Fruit fly (Drosophila melanogaster) whole organism, embryonic: ENCODE measurements around the gene Baldspot.
A peak's percentile ranks its signal among the peaks of the same experiment; 100 is the strongest.

Experiments
- Atf6 ChIP-seq: fragments of 200-800 bp; sonication (Bioruptor generic); IDR thresholded peaks from 2 replicates; pipeline ENCODE4 v1.3.6; 2022; ENCODE audit warnings: missing biosample characterization, missing genetic modification characterization
- CG10366 ChIP-seq: fragments of 200-800 bp; sonication (Bioruptor generic); IDR thresholded peaks from 2 replicates; pipeline ENCODE4 v1.3.6; 2022; ENCODE audit warnings: missing biosample characterization, missing genetic modification characterization
- CG10979 ChIP-seq: fragments of 200-800 bp; sonication (Bioruptor generic); optimal IDR thresholded peaks from 2 replicates; lab custom pipeline; 2018; ENCODE audit warnings: missing biosample characterization, mild to moderate bottlenecking, missing genetic modification characterization, moderate library complexity
- CG12942 ChIP-seq: fragments of 200-800 bp; sonication (Bioruptor generic); optimal IDR thresholded peaks from 3 replicates; lab custom pipeline; 2016; ENCODE audit warnings: missing biosample characterization, missing genetic modification characterization
- CG13123 ChIP-seq: fragments of 200-800 bp; sonication (Bioruptor generic); optimal IDR thresholded peaks from 2 replicates; lab custom pipeline; 2016; ENCODE audit warnings: missing biosample characterization, missing genetic modification characterization
- CG15011 ChIP-seq: fragments of 200-800 bp; sonication (Bioruptor generic); optimal IDR thresholded peaks from 3 replicates; lab custom pipeline; 2018; ENCODE audit warnings: missing biosample characterization, mild to moderate bottlenecking, missing genetic modification characterization
- CG1529 ChIP-seq: fragments of 200-800 bp; sonication (Bioruptor generic); optimal IDR thresholded peaks from 3 replicates; lab custom pipeline; 2018; ENCODE audit warnings: missing biosample characterization, missing genetic modification characterization
- CG15601 ChIP-seq: fragments of 200-800 bp; sonication (Bioruptor generic); optimal IDR thresholded peaks from 3 replicates; lab custom pipeline; 2019; ENCODE audit warnings: missing biosample characterization, mild to moderate bottlenecking, missing genetic modification characterization, moderate library complexity
- CG16779 ChIP-seq: fragments of 200-800 bp; sonication (Bioruptor generic); IDR thresholded peaks from 2 replicates; pipeline ENCODE4 v1.3.6; 2022; ENCODE audit warnings: missing biosample characterization, missing genetic modification characterization
- CG17385 ChIP-seq: fragments of 200-800 bp; sonication (Bioruptor generic); optimal IDR thresholded peaks from 3 replicates; lab custom pipeline; 2018; ENCODE audit warnings: missing biosample characterization, mild to moderate bottlenecking, missing genetic modification characterization
- CG18011 ChIP-seq: fragments of 200-800 bp; sonication (Bioruptor generic); optimal IDR thresholded peaks from 2 replicates; lab custom pipeline; 2017; ENCODE audit warnings: missing biosample characterization, missing genetic modification characterization, mild to moderate bottlenecking, moderate library complexity, missing genotype
- CG18262 ChIP-seq: fragments of 200-800 bp; optimal IDR thresholded peaks from 3 replicates; lab custom pipeline; 2019; ENCODE audit warnings: missing biosample characterization, mild to moderate bottlenecking, missing genetic modification characterization, moderate library complexity
- CG2875 ChIP-seq: fragments of 200-800 bp; sonication (Bioruptor generic); optimal IDR thresholded peaks from 2 replicates; lab custom pipeline; 2017; ENCODE audit warnings: missing biosample characterization, mild to moderate bottlenecking, missing genetic modification characterization, missing genetic modification reagents
- CG2889 ChIP-seq: fragments of 200-800 bp; sonication (Bioruptor generic); IDR thresholded peaks from 3 replicates; pipeline ENCODE4 v1.3.6; 2022; ENCODE audit warnings: missing biosample characterization, missing genetic modification characterization
- CG30403 ChIP-seq: fragments of 200-800 bp; sonication (Bioruptor generic); optimal IDR thresholded peaks from 3 replicates; lab custom pipeline; 2016; ENCODE audit warnings: missing biosample characterization, missing genetic modification characterization
- CG32767 ChIP-seq: fragments of 200-800 bp; sonication (Bioruptor generic); IDR thresholded peaks from 2 replicates; pipeline ENCODE4 v1.3.6; 2022; ENCODE audit warnings: missing biosample characterization, missing genetic modification characterization
- CG3995 ChIP-seq: fragments of 200-800 bp; sonication (Bioruptor generic); optimal IDR thresholded peaks from 3 replicates; lab custom pipeline; 2016; ENCODE audit warnings: missing biosample characterization, missing genetic modification characterization
- CG42726 ChIP-seq: fragments of 200-800 bp; sonication (Bioruptor generic); IDR thresholded peaks from 2 replicates; pipeline ENCODE4 v1.3.6; 2022; ENCODE audit warnings: missing biosample characterization, missing genetic modification characterization; ENCODE audit not compliant: partially characterized antibody
- CG4282 ChIP-seq: fragments of 200-800 bp; sonication (Bioruptor generic); optimal IDR thresholded peaks from 2 replicates; lab custom pipeline; 2016; ENCODE audit warnings: missing biosample characterization, missing genetic modification characterization
- CG4820 ChIP-seq: fragments of 200-800 bp; sonication (Bioruptor generic); optimal IDR thresholded peaks from 3 replicates; lab custom pipeline; 2016; ENCODE audit warnings: missing biosample characterization, missing genetic modification characterization
- CG5180 ChIP-seq: fragments of 200-800 bp; sonication (Bioruptor generic); optimal IDR thresholded peaks from 3 replicates; lab custom pipeline; 2017; ENCODE audit warnings: missing biosample characterization, missing genetic modification characterization, mild to moderate bottlenecking, moderate library complexity, missing genetic modification reagents
- CG6854 ChIP-seq: fragments of 200-800 bp; sonication (Bioruptor generic); optimal IDR thresholded peaks from 3 replicates; lab custom pipeline; 2017; ENCODE audit warnings: missing biosample characterization, mild to moderate bottlenecking, missing genetic modification characterization
- CG8089 ChIP-seq: fragments of 200-800 bp; sonication (Bioruptor generic); optimal IDR thresholded peaks from 3 replicates; lab custom pipeline; 2016; ENCODE audit warnings: missing biosample characterization, missing genetic modification characterization
- CG8281 ChIP-seq: fragments of 200-800 bp; sonication (Bioruptor generic); optimal IDR thresholded peaks from 2 replicates; lab custom pipeline; 2018; ENCODE audit warnings: missing biosample characterization, mild to moderate bottlenecking, missing genetic modification characterization, moderate library complexity
- CG9437 ChIP-seq: fragments of 200-800 bp; sonication (Bioruptor generic); optimal IDR thresholded peaks from 2 replicates; lab custom pipeline; 2018; ENCODE audit warnings: missing biosample characterization, mild to moderate bottlenecking, missing genetic modification characterization
- Dbx ChIP-seq: fragments of 200-800 bp; sonication (Bioruptor generic); IDR thresholded peaks from 3 replicates; pipeline ENCODE4 v1.3.6; 2022; ENCODE audit warnings: missing biosample characterization, missing genetic modification characterization
- Deaf1 ChIP-seq: fragments of 200-800 bp; optimal IDR thresholded peaks from 3 replicates; lab custom pipeline; 2019; ENCODE audit warnings: missing biosample characterization, mild to moderate bottlenecking, missing genetic modification characterization, moderate library complexity
- Doc2 ChIP-seq: fragments of 200-800 bp; sonication (Bioruptor generic); IDR thresholded peaks from 2 replicates; pipeline ENCODE4 v1.3.6; 2022; ENCODE audit warnings: missing biosample characterization, missing genetic modification characterization
- E2f1 ChIP-seq: fragments of 200-800 bp; sonication (Bioruptor generic); IDR thresholded peaks from 2 replicates; pipeline ENCODE4 v1.3.6; 2022; ENCODE audit warnings: missing biosample characterization, missing genetic modification characterization
- Myb ChIP-seq: fragments of 200-800 bp; sonication (Bioruptor generic); optimal IDR thresholded peaks from 2 replicates; lab custom pipeline; 2016; ENCODE audit warnings: missing biosample characterization, missing genetic modification characterization
- Oli ChIP-seq: fragments of 200-800 bp; sonication (Bioruptor generic); optimal IDR thresholded peaks from 2 replicates; lab custom pipeline; 2018; ENCODE audit warnings: missing biosample characterization, mild to moderate bottlenecking, missing genetic modification characterization, moderate library complexity
- Sox102F ChIP-seq: fragments of 200-800 bp; sonication (Bioruptor generic); optimal IDR thresholded peaks from 2 replicates; lab custom pipeline; 2018; ENCODE audit warnings: missing biosample characterization, mild to moderate bottlenecking, missing genetic modification characterization, moderate library complexity
- Sry-β ChIP-seq: fragments of 200-800 bp; sonication (Bioruptor generic); optimal IDR thresholded peaks from 2 replicates; lab custom pipeline; 2018; ENCODE audit warnings: missing biosample characterization, mild to moderate bottlenecking, missing genetic modification characterization, moderate library complexity
- cas ChIP-seq: fragments of 200-800 bp; sonication (Bioruptor generic); IDR thresholded peaks from 2 replicates; pipeline ENCODE4 v1.3.6; 2022; ENCODE audit warnings: missing biosample characterization, missing genetic modification characterization
- chinmo ChIP-seq: fragments of 200-800 bp; sonication (Bioruptor generic); IDR thresholded peaks from 4 replicates; pipeline ENCODE4 v1.3.6; 2022; ENCODE audit warnings: missing biosample characterization, missing genetic modification characterization; ENCODE audit not compliant: partially characterized antibody
- cwo ChIP-seq: fragments of 200-800 bp; sonication (Bioruptor generic); optimal IDR thresholded peaks from 3 replicates; lab custom pipeline; 2017; ENCODE audit warnings: missing biosample characterization, missing genetic modification characterization, mild to moderate bottlenecking, moderate library complexity, missing genetic modification reagents
- dm ChIP-seq: fragments of 200-800 bp; sonication (Bioruptor generic); optimal IDR thresholded peaks from 3 replicates; lab custom pipeline; 2016; ENCODE audit warnings: missing biosample characterization, missing genetic modification characterization
- dpn ChIP-seq, 2 experiments: fragments of 200-800 bp; sonication (Bioruptor generic); optimal IDR thresholded peaks; 3 replicates each; lab custom pipeline; 2016; ENCODE audit warnings: missing biosample characterization in 2 of 2, missing genetic modification characterization in 2 of 2
- gcm2 ChIP-seq: fragments of 200-800 bp; sonication (Bioruptor generic); optimal IDR thresholded peaks from 2 replicates; lab custom pipeline; 2016; ENCODE audit warnings: missing biosample characterization, missing genetic modification characterization
- gro ChIP-seq: fragments of 200-800 bp; sonication (Bioruptor generic); optimal IDR thresholded peaks from 2 replicates; lab custom pipeline; 2016; ENCODE audit warnings: missing biosample characterization, missing genetic modification characterization
- hth ChIP-seq: fragments of >200 bp; optimal IDR thresholded peaks from 2 replicates; lab custom pipeline; 2017; ENCODE audit warnings: inconsistent platforms
- inv ChIP-seq: fragments of 200-800 bp; sonication (Bioruptor generic); IDR thresholded peaks from 2 replicates; pipeline ENCODE4 v1.3.6; 2022; ENCODE audit warnings: missing biosample characterization, missing genetic modification characterization; ENCODE audit not compliant: partially characterized antibody
- p53 ChIP-seq: fragments of 200-800 bp; sonication (Bioruptor generic); optimal IDR thresholded peaks from 2 replicates; lab custom pipeline; 2016; ENCODE audit warnings: missing biosample characterization, missing genetic modification characterization
- prd ChIP-seq, 3 experiments: fragments of >200 bp in 2 of 3; fragments of 200-800 bp in 1 of 3; sonication (Bioruptor generic) in 1 of 3; optimal IDR thresholded peaks in 2 of 3; IDR thresholded peaks in 1 of 3; 2 replicates in 2 of 3; 3 replicates in 1 of 3; pipeline versions ENCODE4 v1.3.6 to Lab custom; 2017 to 2022; ENCODE audit warnings: missing biosample characterization in 1 of 3, missing genetic modification characterization in 1 of 3
- psq ChIP-seq: fragments of 200-800 bp; sonication (Bioruptor generic); optimal IDR thresholded peaks from 2 replicates; lab custom pipeline; 2017; ENCODE audit warnings: missing biosample characterization, missing genetic modification characterization
- sd ChIP-seq: fragments of 200-800 bp; sonication (Bioruptor generic); optimal IDR thresholded peaks from 3 replicates; lab custom pipeline; 2018; ENCODE audit warnings: missing biosample characterization, mild to moderate bottlenecking, missing genetic modification characterization, moderate library complexity
- trem ChIP-seq: fragments of 200-800 bp; optimal IDR thresholded peaks from 3 replicates; lab custom pipeline; 2019; ENCODE audit warnings: missing biosample characterization, mild to moderate bottlenecking, missing genetic modification characterization, moderate library complexity
- twi ChIP-seq: fragments of 200-800 bp; optimal IDR thresholded peaks from 2 replicates; lab custom pipeline; 2019; ENCODE audit warnings: missing biosample characterization, mild to moderate bottlenecking, missing genetic modification characterization, moderate library complexity
- zf30C ChIP-seq: fragments of 200-800 bp; sonication (Bioruptor generic); optimal IDR thresholded peaks from 3 replicates; lab custom pipeline; 2018; ENCODE audit warnings: missing biosample characterization, mild to moderate bottlenecking, missing genetic modification characterization

The Baldspot gene

dm6 chr3L:16647578-16648113 lies 13.8 kb downstream of the Baldspot start, which contains the start of gene Abl (continued):
- TF ChIP-seq Deaf1 (peak; percentile 50), Sox102F (peak; percentile 19), CG18262 (tag; lab: Kevin White, UChicago) (peak; percentile 30), Sry-β (GFP tag; lab: Kevin White, UChicago) (no peak), gro (GFP tag; lab: Kevin White, UChicago) (peak; percentile 95), chinmo (peak; percentile 96), twi (no peak), CG12942 (peak; percentile 51), CG2875 (peak; percentile 20), CG5180 (GFP tag; lab: Kevin White, UChicago) (no peak), dpn (GFP tag; optimal IDR thresholded peaks at IDR 0.05; lab: Kevin White, UChicago) (peak; percentile 81 to 84), CG8089 (peak; percentile 39), CG15601 (tag; lab: Kevin White, UChicago) (peak; percentile 80), Myb (GFP tag; lab: Kevin White, UChicago) (peak; percentile 97), Dbx (peak; percentile 84), CG17385 (no peak), cas (GFP tag; lab: Robert Waterston, UW) (0 out of 2 replicates have a peak, but pooled peaks have one; percentile 21), CG10366 (peak; percentile 53), CG4282 (peak; percentile 92), Oli (tag; lab: Kevin White, UChicago) (no peak), CG30403 (peak; percentile 73), hth (lab: Kevin White, UChicago) (no peak), cwo (GFP tag; lab: Kevin White, UChicago) (peak; percentile 45), dm (peak; percentile 55), CG42726 (GFP tag; lab: Robert Waterston, UW) (peak; percentile 89), Atf6 (GFP tag; lab: Robert Waterston, UW) (peak; percentile 45), prd (optimal IDR thresholded peaks at IDR 0.05; lab: Kevin White, UChicago) (no peak), prd (GFP tag; IDR thresholded peaks at IDR 0.05; lab: Robert Waterston, UW) (0 out of 3 replicates have a peak, but pooled peaks have one; percentile 10), sd (tag; lab: Kevin White, UChicago) (peak; percentile 91), CG32767 (GFP tag; lab: Robert Waterston, UW) (peak; percentile 43; the same call in 1 of the 2 replicates), CG9437 (GFP tag; lab: Kevin White, UChicago) (no peak), CG4820 (GFP tag; lab: Kevin White, UChicago) (peak; percentile 31), CG8281 (tag; lab: Kevin White, UChicago) (no peak), inv (GFP tag; lab: Robert Waterston, UW) (peak; percentile 73; the same call in 1 of the 2 replicates), Doc2 (no peak), CG15011 (no peak), psq (GFP tag; lab: Kevin White, UChicago) (no peak), CG10979 (tag; lab: Kevin White, UChicago) (peak; percentile 25), CG1529 (GFP tag; lab: Kevin White, UChicago) (no peak), CG2889 (GFP tag; lab: Robert Waterston, UW) (no peak), CG3995 (GFP tag; lab: Kevin White, UChicago) (peak; percentile 28), p53 (GFP tag; lab: Kevin White, UChicago) (peak; percentile 75), E2f1 (GFP tag; lab: Robert Waterston, UW) (peak; percentile 29; the same call in 1 of the 2 replicates), CG18011 (peak; percentile 1), gcm2 (GFP tag; lab: Kevin White, UChicago) (peak; percentile 43), CG6854 (GFP tag; lab: Kevin White, UChicago) (no peak), CG13123 (GFP tag; lab: Kevin White, UChicago) (peak; percentile 70), zf30C (GFP tag; lab: Kevin White, UChicago) (no peak), trem (tag; lab: Kevin White, UChicago) (peak; percentile 100), CG16779 (GFP tag; lab: Robert Waterston, UW) (peak; percentile 65; the same call in 1 of the 2 replicates)
